Worm (Caenorhabditis elegans): ENCODE measurements around the gene B0244.6.
A peak's percentile ranks its signal among the peaks of the same experiment; 100 is the strongest.

Gene B0244.6

ce11 chrIII:5747185-5747584 lies 9.4 kb downstream of the B0244.6 start, which contains the start of gene B0244.4:
TSS of gene B0244.4 (plus strand) at chrIII:5747485.
- TF ChIP-seq ztf-11 (tag; optimal IDR thresholded peaks at IDR 0.05) = no peak
- TF ChIP-seq ZK546.5 (tag; optimal IDR thresholded peaks at IDR 0.05) = no peak
- no peak for TF ChIP-seq nhr-21 (tag; optimal IDR thresholded peaks at IDR 0.05)
- TF ChIP-seq R02D3.7 (tag; optimal IDR thresholded peaks at IDR 0.05) = no peak
- no peak for TF ChIP-seq nhr-10 (tag; optimal IDR thresholded peaks at IDR 0.05)
- no peak for TF ChIP-seq unc-62 (GFP tag; optimal IDR thresholded peaks at IDR 0.05)
- no peak for TF ChIP-seq ama-1 (optimal IDR thresholded peaks at IDR 0.05)
- no peak for TF ChIP-seq mab-5 (tag; optimal IDR thresholded peaks at IDR 0.05)
- TF ChIP-seq sma-9 (GFP tag; optimal IDR thresholded peaks at IDR 0.05) = no peak
- no peak for TF ChIP-seq sma-9 (tag; optimal IDR thresholded peaks at IDR 0.05)
- no peak for TF ChIP-seq fos-1 (tag; optimal IDR thresholded peaks at IDR 0.05)
- no peak for TF ChIP-seq mdl-1 (tag; optimal IDR thresholded peaks at IDR 0.05)

ce11 chrIII:5748360-5748759 lies 10.6 kb downstream of the B0244.6 start:
- TF ChIP-seq nhr-10 (tag; optimal IDR thresholded peaks at IDR 0.05) = no peak
- no peak for TF ChIP-seq ztf-4 (tag; optimal IDR thresholded peaks at IDR 0.05)
- TF ChIP-seq ztf-11 (tag; optimal IDR thresholded peaks at IDR 0.05) = no peak
- TF ChIP-seq ztf-1 (GFP tag; conservative IDR thresholded peaks at IDR 0.05) = no peak
- no peak for TF ChIP-seq lin-39 (tag; optimal IDR thresholded peaks at IDR 0.05)
- TF ChIP-seq zag-1 (tag; optimal IDR thresholded peaks at IDR 0.05) = no peak
- no peak for TF ChIP-seq unc-55 (GFP tag; optimal IDR thresholded peaks at IDR 0.05)
- no peak for TF ChIP-seq nhr-77 (tag; optimal IDR thresholded peaks at IDR 0.05)
- TF ChIP-seq mdl-1 (tag; optimal IDR thresholded peaks at IDR 0.05) = no peak
- no peak for TF ChIP-seq nhr-21 (tag; optimal IDR thresholded peaks at IDR 0.05)

ce11 chrIII:5750503-5750902 lies 12.7 kb downstream of the B0244.6 start:
- TF ChIP-seq sem-4 (tag; optimal IDR thresholded peaks at IDR 0.05) (no peak), R02D3.7 (tag; optimal IDR thresholded peaks at IDR 0.05) (no peak), crh-2 (tag; optimal IDR thresholded peaks at IDR 0.05) (no peak), nhr-10 (tag; optimal IDR thresholded peaks at IDR 0.05) (no peak), nhr-23 (tag; optimal IDR thresholded peaks at IDR 0.05) (no peak), sma-3 (GFP tag; optimal IDR thresholded peaks at IDR 0.05) (no peak), unc-39 (tag; optimal IDR thresholded peaks at IDR 0.05) (no peak)

DNA sequence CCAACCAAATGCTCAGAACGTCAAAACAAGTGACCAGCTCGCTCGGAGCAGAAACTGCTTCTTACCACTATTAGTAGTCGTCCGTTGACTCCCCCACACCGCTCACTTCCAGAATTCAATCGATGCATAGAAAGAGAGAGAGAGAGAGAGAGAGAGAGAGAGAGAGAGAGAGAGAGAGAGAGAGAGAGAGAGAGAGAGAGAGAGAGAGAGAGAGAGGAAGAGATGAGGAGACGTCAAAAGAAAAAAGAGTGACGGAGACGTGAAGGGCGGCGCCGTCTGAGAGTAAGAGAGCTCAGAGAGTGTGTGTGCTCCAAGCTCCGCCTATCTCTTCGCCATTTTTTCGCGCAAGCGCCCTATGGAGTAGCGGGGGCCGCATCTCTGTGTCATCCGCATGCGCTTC lies 17.4 kb downstream of the B0244.6 start, which contains the start of gene ida-1:
ida-1 (plus strand) TSS at position 336 of the 400 bp plus-strand sequence.
- TF ChIP-seq skn-1 (tag; optimal IDR thresholded peaks at IDR 0.05) (no peak), nhr-77 (tag; optimal IDR thresholded peaks at IDR 0.05) (no peak), dmd-4 (tag; optimal IDR thresholded peaks at IDR 0.05) (no peak), aly-2 (tag; optimal IDR thresholded peaks at IDR 0.05) (no peak), F13H6.1 (tag; optimal IDR thresholded peaks at IDR 0.05) (no peak), lsy-2 (tag; optimal IDR thresholded peaks at IDR 0.05) (peak; percentile 6 to 64), nhr-129 (tag; optimal IDR thresholded peaks at IDR 0.05) (peak; percentile 37), nhr-11 (tag; optimal IDR thresholded peaks at IDR 0.05) (no peak), ZK546.5 (tag; optimal IDR thresholded peaks at IDR 0.05) (no peak), blmp-1 (tag; optimal IDR thresholded peaks at IDR 0.05; ENCODE audit: insufficient read depth) (no peak), C34F6.9 (tag; optimal IDR thresholded peaks at IDR 0.05) (peak; percentile 76), snpc-4 (tag; optimal IDR thresholded peaks at IDR 0.05) (no peak), ztf-4 (tag; optimal IDR thresholded peaks at IDR 0.05) (no peak), mab-5 (tag; optimal IDR thresholded peaks at IDR 0.05) (peak; percentile 8), sma-3 (GFP tag; optimal IDR thresholded peaks at IDR 0.05) (no peak), Y55F3AM.14 (GFP tag; optimal IDR thresholded peaks at IDR 0.05) (no peak), sem-4 (tag; optimal IDR thresholded peaks at IDR 0.05) (no peak), mbf-1 (tag; optimal IDR thresholded peaks at IDR 0.05) (no peak), fos-1 (tag; optimal IDR thresholded peaks at IDR 0.05) (no peak), unc-55 (GFP tag; optimal IDR thresholded peaks at IDR 0.05) (peak; percentile 91), unc-62 (GFP tag; optimal IDR thresholded peaks at IDR 0.05) (no peak), elt-1 (tag; optimal IDR thresholded peaks at IDR 0.05) (no peak), lin-13 (GFP tag; optimal IDR thresholded peaks at IDR 0.05) (no peak), ztf-11 (tag; optimal IDR thresholded peaks at IDR 0.05) (no peak), sma-9 (GFP tag; optimal IDR thresholded peaks at IDR 0.05) (no peak), sma-9 (tag; optimal IDR thresholded peaks at IDR 0.05) (no peak), lin-39 (tag; optimal IDR thresholded peaks at IDR 0.05) (no peak), ztf-1 (GFP tag; conservative IDR thresholded peaks at IDR 0.05) (no peak), nhr-21 (tag; optimal IDR thresholded peaks at IDR 0.05) (peak; percentile 18), nhr-25 (tag; optimal IDR thresholded peaks at IDR 0.05) (no peak), nhr-10 (tag; optimal IDR thresholded peaks at IDR 0.05) (no peak), elt-3 (tag; optimal IDR thresholded peaks at IDR 0.05) (no peak), nhr-12 (tag; optimal IDR thresholded peaks at IDR 0.05) (no peak), ceh-16 (tag; optimal IDR thresholded peaks at IDR 0.05) (no peak), lin-11 (tag; optimal IDR thresholded peaks at IDR 0.05) (peak; percentile 8), nhr-6 (tag; optimal IDR thresholded peaks at IDR 0.05) (no peak), peb-1 (tag; optimal IDR thresholded peaks at IDR 0.05) (no peak), zag-1 (tag; optimal IDR thresholded peaks at IDR 0.05) (peak; percentile 47), ceh-82 (tag; optimal IDR thresholded peaks at IDR 0.05) (no peak), nhr-237 (tag; optimal IDR thresholded peaks at IDR 0.05) (no peak), crh-2 (tag; optimal IDR thresholded peaks at IDR 0.05) (peak; percentile 32), nhr-23 (tag; optimal IDR thresholded peaks at IDR 0.05) (no peak), ama-1 (optimal IDR thresholded peaks at IDR 0.05) (no peak)
